Fruit fly (Drosophila melanogaster) whole organism, embryonic: ENCODE results near the gene Eno.

ENCODE experiments used
- CG10274 ChIP-seq: fragments of 200-800 bp; sonication (Bioruptor generic); optimal IDR thresholded peaks from 3 replicates; lab custom pipeline; 2017; ENCODE audit warnings: missing biosample characterization, mild to moderate bottlenecking, missing genetic modification characterization
- CG10321 ChIP-seq: fragments of 200-800 bp; sonication (Bioruptor generic); IDR thresholded peaks from 2 replicates; pipeline ENCODE4 v1.3.6; 2022; ENCODE audit warnings: missing biosample characterization, missing genetic modification characterization
- CG11085 ChIP-seq: fragments of 200-800 bp; sonication (Bioruptor generic); IDR thresholded peaks from 2 replicates; pipeline ENCODE4 v1.3.6; 2022; ENCODE audit warnings: missing biosample characterization, missing genetic modification characterization
- CG12659 ChIP-seq: fragments of 200-800 bp; sonication (Bioruptor generic); optimal IDR thresholded peaks from 3 replicates; lab custom pipeline; 2017; ENCODE audit warnings: mild to moderate bottlenecking, missing biosample characterization, missing genetic modification reagents, missing genetic modification characterization
- CG13296 ChIP-seq: fragments of 200-800 bp; sonication (Bioruptor generic); optimal IDR thresholded peaks from 3 replicates; lab custom pipeline; 2018; ENCODE audit warnings: missing biosample characterization, mild to moderate bottlenecking, missing genetic modification characterization
- CG14710 ChIP-seq: fragments of 200-800 bp; sonication (Bioruptor generic); optimal IDR thresholded peaks from 3 replicates; lab custom pipeline; 2019; ENCODE audit warnings: missing biosample characterization, mild to moderate bottlenecking, missing genetic modification characterization, moderate library complexity
- CG15696 ChIP-seq: fragments of 200-800 bp; sonication (Bioruptor generic); optimal IDR thresholded peaks from 2 replicates; lab custom pipeline; 2019; ENCODE audit warnings: missing biosample characterization, mild to moderate bottlenecking, missing genetic modification characterization, moderate library complexity
- CG1603 ChIP-seq: fragments of 200-800 bp; sonication (Bioruptor generic); optimal IDR thresholded peaks from 2 replicates; lab custom pipeline; 2019; ENCODE audit warnings: missing biosample characterization, mild to moderate bottlenecking, missing genetic modification characterization, moderate library complexity
- CG18476 ChIP-seq: fragments of 200-800 bp; sonication (Bioruptor generic); optimal IDR thresholded peaks from 2 replicates; lab custom pipeline; 2016; ENCODE audit warnings: missing biosample characterization, mild to moderate bottlenecking, missing genetic modification characterization
- CG2116 ChIP-seq: fragments of 200-800 bp; sonication (Bioruptor generic); optimal IDR thresholded peaks from 3 replicates; lab custom pipeline; 2018; ENCODE audit warnings: missing biosample characterization, mild to moderate bottlenecking, missing genetic modification characterization
- CG2129 ChIP-seq: fragments of 200-800 bp; sonication (Bioruptor generic); IDR thresholded peaks from 2 replicates; pipeline ENCODE4 v1.3.6; 2022; ENCODE audit warnings: missing biosample characterization, missing genetic modification characterization; ENCODE audit not compliant: partially characterized antibody
- CG2712 ChIP-seq: fragments of 200-800 bp; optimal IDR thresholded peaks from 3 replicates; lab custom pipeline; 2019; ENCODE audit warnings: missing biosample characterization, mild to moderate bottlenecking, missing genetic modification characterization, moderate library complexity
- CG4328 ChIP-seq: fragments of 200-800 bp; sonication (Bioruptor generic); optimal IDR thresholded peaks from 3 replicates; lab custom pipeline; 2017; ENCODE audit warnings: missing biosample characterization, missing genetic modification reagents, missing genetic modification characterization
- CG7928 ChIP-seq: fragments of 200-800 bp; sonication (Bioruptor generic); optimal IDR thresholded peaks from 2 replicates; lab custom pipeline; 2017; ENCODE audit warnings: missing biosample characterization, mild to moderate bottlenecking, missing genetic modification characterization
- Dip3 ChIP-seq: fragments of 200-800 bp; sonication (Bioruptor generic); optimal IDR thresholded peaks from 3 replicates; lab custom pipeline; 2016; ENCODE audit warnings: missing biosample characterization, missing genetic modification characterization
- Dp ChIP-seq: fragments of 200-800 bp; sonication (Bioruptor generic); optimal IDR thresholded peaks from 2 replicates; lab custom pipeline; 2018; ENCODE audit warnings: missing biosample characterization, mild to moderate bottlenecking, missing genetic modification characterization, moderate library complexity
- E2f2 ChIP-seq: fragments of 200-800 bp; sonication (Bioruptor generic); IDR thresholded peaks from 2 replicates; pipeline ENCODE4 v1.3.6; 2022; ENCODE audit warnings: missing biosample characterization, missing genetic modification characterization
- Eip74EF ChIP-seq, 2 experiments: fragments of 200-800 bp in 1 of 2; fragments of >200 bp in 1 of 2; sonication (Bioruptor generic) in 1 of 2; optimal IDR thresholded peaks; 2 replicates each; lab custom pipeline; 2017 to 2019; ENCODE audit warnings: missing biosample characterization in 2 of 2, missing genetic modification characterization in 2 of 2, mild to moderate bottlenecking in 1 of 2, moderate library complexity in 1 of 2
- Fer1 ChIP-seq: fragments of 200-800 bp; sonication (Bioruptor generic); optimal IDR thresholded peaks from 2 replicates; lab custom pipeline; 2017; ENCODE audit warnings: missing biosample characterization, mild to moderate bottlenecking, missing genetic modification characterization
- Hmr ChIP-seq: fragments of 200-800 bp; sonication (Bioruptor generic); optimal IDR thresholded peaks from 3 replicates; lab custom pipeline; 2017; ENCODE audit warnings: mild to moderate bottlenecking, missing biosample characterization, missing genetic modification reagents, missing genetic modification characterization
- MBD-R2 ChIP-seq: fragments of 200-800 bp; sonication (Bioruptor generic); IDR thresholded peaks from 2 replicates; pipeline ENCODE4 v1.3.6; 2022; ENCODE audit warnings: missing biosample characterization, missing genetic modification characterization
- MTF-1 ChIP-seq: fragments of 200-800 bp; sonication (Bioruptor generic); optimal IDR thresholded peaks from 2 replicates; lab custom pipeline; 2018; ENCODE audit warnings: missing biosample characterization, mild to moderate bottlenecking, missing genetic modification characterization, borderline replicate concordance
- Med ChIP-seq: fragments of 200-800 bp; sonication (Bioruptor generic); peaks from one replicate; lab custom pipeline; 2016; ENCODE audit warnings: missing biosample characterization, missing genetic modification characterization, mild to moderate bottlenecking, inconsistent platforms, moderate library complexity
- ase ChIP-seq: fragments of 200-800 bp; sonication (Bioruptor generic); IDR thresholded peaks from 3 replicates; pipeline ENCODE4 v1.3.6; 2022; ENCODE audit warnings: missing biosample characterization, missing genetic modification characterization
- bsh ChIP-seq, 2 experiments: fragments of 200-800 bp; sonication (Bioruptor generic); optimal IDR thresholded peaks; 2 replicates each; lab custom pipeline; 2017 to 2018; ENCODE audit warnings: mild to moderate bottlenecking in 2 of 2, missing biosample characterization in 2 of 2, missing genetic modification characterization in 2 of 2, moderate library complexity in 1 of 2
- cad ChIP-seq: fragments of >200 bp; optimal IDR thresholded peaks from 2 replicates; lab custom pipeline; 2017; ENCODE audit warnings: missing biosample characterization, missing genetic modification characterization
- cg ChIP-seq: fragments of 200-800 bp; sonication (Bioruptor generic); optimal IDR thresholded peaks from 3 replicates; lab custom pipeline; 2019; ENCODE audit warnings: missing biosample characterization, mild to moderate bottlenecking, missing genetic modification characterization, moderate library complexity
- chinmo ChIP-seq: fragments of 200-800 bp; sonication (Bioruptor generic); IDR thresholded peaks from 4 replicates; pipeline ENCODE4 v1.3.6; 2022; ENCODE audit warnings: missing biosample characterization, missing genetic modification characterization; ENCODE audit not compliant: partially characterized antibody
- dan ChIP-seq: fragments of 200-800 bp; sonication (Bioruptor generic); IDR thresholded peaks from 2 replicates; pipeline ENCODE4 v1.3.6; 2022; ENCODE audit warnings: missing biosample characterization, missing genetic modification characterization
- dm ChIP-seq: fragments of 200-800 bp; sonication (Bioruptor generic); optimal IDR thresholded peaks from 3 replicates; lab custom pipeline; 2016; ENCODE audit warnings: missing biosample characterization, missing genetic modification characterization
- fd96Cb ChIP-seq: fragments of 200-800 bp; sonication (Bioruptor generic); optimal IDR thresholded peaks from 2 replicates; lab custom pipeline; 2018; ENCODE audit warnings: missing biosample characterization, mild to moderate bottlenecking, missing genetic modification characterization, moderate library complexity
- hkb ChIP-seq, 2 experiments: fragments of 200-800 bp in 1 of 2; fragments of >200 bp in 1 of 2; sonication (Bioruptor generic) in 1 of 2; IDR thresholded peaks in 1 of 2; optimal IDR thresholded peaks in 1 of 2; 2 replicates each; pipeline versions ENCODE4 v1.3.6 to Lab custom; 2017 to 2022; ENCODE audit warnings: missing biosample characterization in 1 of 2, missing genetic modification characterization in 1 of 2
- kah ChIP-seq: fragments of 200-800 bp; sonication (Bioruptor generic); optimal IDR thresholded peaks from 2 replicates; lab custom pipeline; 2018; ENCODE audit warnings: missing biosample characterization, mild to moderate bottlenecking, missing genetic modification characterization
- pfk ChIP-seq: fragments of 200-800 bp; sonication (Bioruptor generic); optimal IDR thresholded peaks from 2 replicates; lab custom pipeline; 2018; ENCODE audit warnings: missing biosample characterization, mild to moderate bottlenecking, missing genetic modification characterization, moderate library complexity
- pzg ChIP-seq: fragments of 200-800 bp; sonication (Bioruptor generic); optimal IDR thresholded peaks from 3 replicates; lab custom pipeline; 2018; ENCODE audit warnings: missing biosample characterization, mild to moderate bottlenecking, missing genetic modification characterization, moderate library complexity
- ranshi ChIP-seq: fragments of 200-800 bp; sonication (Bioruptor generic); IDR thresholded peaks from 2 replicates; pipeline ENCODE4 v1.3.6; 2022; ENCODE audit warnings: missing biosample characterization, missing genetic modification characterization
- run ChIP-seq: fragments of 200-800 bp; sonication (Bioruptor generic); optimal IDR thresholded peaks from 3 replicates; lab custom pipeline; 2018; ENCODE audit warnings: missing biosample characterization, mild to moderate bottlenecking, missing genetic modification characterization
- scrt ChIP-seq: fragments of 200-800 bp; sonication (Bioruptor generic); optimal IDR thresholded peaks from 2 replicates; lab custom pipeline; 2018; ENCODE audit warnings: missing biosample characterization, mild to moderate bottlenecking, missing genetic modification characterization, moderate library complexity
- slbo ChIP-seq: fragments of 200-800 bp; sonication (Bioruptor generic); IDR thresholded peaks from 2 replicates; pipeline ENCODE4 v1.3.6; 2022; ENCODE audit warnings: missing biosample characterization, missing genetic modification characterization
- sna ChIP-seq: fragments of 200-800 bp; sonication (Bioruptor generic); IDR thresholded peaks from 2 replicates; pipeline ENCODE4 v1.3.6; 2022; ENCODE audit warnings: missing biosample characterization, missing genetic modification characterization; ENCODE audit not compliant: partially characterized antibody
- stwl ChIP-seq: fragments of 200-800 bp; sonication (Bioruptor generic); optimal IDR thresholded peaks from 3 replicates; lab custom pipeline; 2018; ENCODE audit warnings: missing biosample characterization, mild to moderate bottlenecking, missing genetic modification characterization, moderate library complexity
- trem ChIP-seq: fragments of 200-800 bp; optimal IDR thresholded peaks from 3 replicates; lab custom pipeline; 2019; ENCODE audit warnings: missing biosample characterization, mild to moderate bottlenecking, missing genetic modification characterization, moderate library complexity
- twi ChIP-seq: fragments of 200-800 bp; optimal IDR thresholded peaks from 2 replicates; lab custom pipeline; 2019; ENCODE audit warnings: missing biosample characterization, mild to moderate bottlenecking, missing genetic modification characterization, moderate library complexity
- unc-4 ChIP-seq: fragments of 200-800 bp; sonication (Bioruptor generic); IDR thresholded peaks from 2 replicates; pipeline ENCODE4 v1.3.6; 2022; ENCODE audit warnings: missing biosample characterization, missing genetic modification characterization; ENCODE audit not compliant: partially characterized antibody
- zf30C ChIP-seq: fragments of 200-800 bp; sonication (Bioruptor generic); optimal IDR thresholded peaks from 3 replicates; lab custom pipeline; 2018; ENCODE audit warnings: missing biosample characterization, mild to moderate bottlenecking, missing genetic modification characterization
- zfh1 ChIP-seq: fragments of 200-800 bp; sonication (Bioruptor generic); IDR thresholded peaks from 3 replicates; pipeline ENCODE4 v1.3.6; 2022; ENCODE audit warnings: missing biosample characterization, missing genetic modification characterization

Eno gene

DNA sequence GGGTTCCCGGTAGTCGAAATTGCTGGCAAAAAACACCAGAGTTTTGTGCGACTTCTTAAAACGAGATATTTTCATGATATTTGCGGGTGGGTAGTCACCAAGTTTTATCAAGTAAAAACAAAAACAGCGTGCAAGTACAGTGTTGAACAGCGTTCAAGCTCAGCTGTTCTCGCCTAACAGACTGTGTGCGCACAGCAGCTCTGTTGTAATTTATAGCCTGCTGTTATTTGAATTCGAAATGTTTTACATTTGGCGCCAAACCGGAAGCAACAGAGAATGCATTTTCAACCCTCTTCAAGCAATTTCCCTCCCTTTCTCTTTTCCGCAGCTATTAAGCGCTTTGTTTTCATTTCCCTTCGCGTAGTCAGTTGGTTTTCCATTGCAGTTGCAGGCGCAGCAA lies 2.8 kb upstream of the Eno start, which contains the start of the genes CG17652 and CG17646 (continued):
- 0 out of 2 replicates have a peak, but pooled peaks have one; percentile 25 for TF ChIP-seq unc-4
- no peak for TF ChIP-seq CG10321
- TF ChIP-seq scrt (GFP tag; lab: Kevin White, UChicago), result peak; percentile 77
- peak; percentile 13 for TF ChIP-seq CG2712 (tag; lab: Kevin White, UChicago)
- TF ChIP-seq Eip74EF (GFP tag; optimal IDR thresholded peaks at IDR 0.05; lab: Kevin White, UChicago), result peak in 1 of 2 experiments; percentile 64
- TF ChIP-seq ase (GFP tag; lab: Robert Waterston, UW), result no peak
- 0 out of 2 replicates have a peak, but pooled peaks have one; percentile 25 for TF ChIP-seq sna
- no peak for TF ChIP-seq ranshi (GFP tag; lab: Robert Waterston, UW)
- TF ChIP-seq Fer1 (GFP tag; lab: Kevin White, UChicago), result peak; percentile 31
- TF ChIP-seq CG1603 (tag; lab: Kevin White, UChicago), result peak; percentile 61
- 0 out of 3 replicates have a peak, but pooled peaks have one; percentile 31 for TF ChIP-seq zfh1 (GFP tag; lab: Robert Waterston, UW)
- 0 out of 4 replicates have a peak, but pooled peaks have one; percentile 25 for TF ChIP-seq chinmo (GFP tag; lab: Robert Waterston, UW)
- TF ChIP-seq hkb (optimal IDR thresholded peaks at IDR 0.05; lab: Kevin White, UChicago), result peak; percentile 30
- no peak for TF ChIP-seq hkb (GFP tag; IDR thresholded peaks at IDR 0.05; lab: Robert Waterston, UW)
- peak; percentile 22 for TF ChIP-seq dm
- TF ChIP-seq CG14710 (tag; lab: Kevin White, UChicago), result peak; percentile 11
- no peak for TF ChIP-seq dan (GFP tag; lab: Robert Waterston, UW)
- TF ChIP-seq CG12659, result peak; percentile 6
- peak; percentile 71 for TF ChIP-seq MBD-R2 (GFP tag; lab: Robert Waterston, UW)
- TF ChIP-seq pfk (GFP tag; lab: Kevin White, UChicago), result no peak
- no peak for TF ChIP-seq CG11085 (GFP tag; lab: Robert Waterston, UW)
- peak; percentile 75 for TF ChIP-seq Dp (GFP tag; lab: Kevin White, UChicago)
- peak; percentile 46 for TF ChIP-seq trem
- peak; percentile 33 for TF ChIP-seq stwl (tag; lab: Kevin White, UChicago)
- peak; percentile 40 for TF ChIP-seq kah (GFP tag; lab: Kevin White, UChicago)
- no peak for TF ChIP-seq run (tag; lab: Kevin White, UChicago)
- TF ChIP-seq fd96Cb, result no peak
- peak; percentile 74 for TF ChIP-seq Med
- TF ChIP-seq MTF-1 (GFP tag; lab: Kevin White, UChicago), result peak; percentile 3
- peak in 1 of 2 experiments; percentile 2 for TF ChIP-seq bsh (GFP tag; optimal IDR thresholded peaks at IDR 0.05; lab: Kevin White, UChicago)
- TF ChIP-seq, all 482 proteins: peak for 48

DNA sequence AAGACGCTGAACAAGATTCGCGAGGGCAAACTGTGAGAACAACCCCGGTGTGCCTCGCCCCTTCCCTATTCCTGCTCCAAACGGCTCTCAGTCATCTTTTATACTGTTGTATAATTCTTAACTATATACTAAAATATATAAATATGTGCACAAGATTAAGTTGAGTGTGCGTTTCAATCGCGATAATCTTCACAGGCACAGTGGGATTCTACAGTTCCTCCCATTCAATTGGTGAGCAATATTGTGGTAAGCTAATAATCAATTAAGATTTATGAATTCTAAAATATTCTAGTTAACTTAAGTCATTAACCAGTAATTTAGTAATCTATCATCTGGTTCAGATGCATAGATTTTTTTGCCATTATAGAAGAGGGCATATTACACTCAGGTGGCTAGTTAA lies 1.5 kb upstream of the Eno start:
- TF ChIP-seq Hmr (GFP tag; lab: Kevin White, UChicago) (peak; percentile 21), twi (tag; lab: Kevin White, UChicago) (no peak)
- TF ChIP-seq, all 482 proteins: peak for 1

DNA sequence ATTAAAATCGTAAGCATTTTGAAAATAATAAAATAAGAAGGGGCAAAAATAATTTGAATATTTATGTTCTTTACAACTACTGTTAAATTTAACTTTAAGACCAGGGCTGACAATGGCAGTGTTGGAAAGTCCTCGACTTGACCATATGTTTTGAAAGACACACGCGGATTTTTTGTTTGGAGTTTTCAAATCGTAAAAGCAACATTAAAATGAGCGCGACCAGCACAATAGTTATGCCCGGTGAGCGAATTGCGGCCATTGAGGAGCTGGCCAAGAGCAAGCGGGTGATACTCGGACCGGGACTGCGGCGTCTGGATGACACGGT lies 854 bp downstream of the Eno start, which contains the start of gene Rrp40:
Rrp40 (plus strand) TSS at position 113 of the 325 bp plus-strand sequence.
- TF ChIP-seq cg (GFP tag; lab: Kevin White, UChicago) (peak; percentile 49), CG18476 (GFP tag; lab: Kevin White, UChicago) (no peak), CG14710 (tag; lab: Kevin White, UChicago) (peak; percentile 4), Eip74EF (GFP tag; optimal IDR thresholded peaks at IDR 0.05; lab: Kevin White, UChicago) (no peak), zf30C (GFP tag; lab: Kevin White, UChicago) (no peak), CG4328 (GFP tag; lab: Kevin White, UChicago) (no peak), CG7928 (GFP tag; lab: Kevin White, UChicago) (peak; percentile 91), CG1603 (tag; lab: Kevin White, UChicago) (peak; percentile 33), pzg (GFP tag; lab: Kevin White, UChicago) (peak; percentile 60), CG2129 (no peak), slbo (GFP tag; lab: Robert Waterston, UW) (peak; percentile 17; the same call in 1 of the 2 replicates), Dip3 (GFP tag; lab: Kevin White, UChicago) (no peak), E2f2 (GFP tag; lab: Robert Waterston, UW) (peak; percentile 85), CG15696 (tag; lab: Kevin White, UChicago) (no peak), CG10274 (GFP tag; lab: Kevin White, UChicago) (no peak), CG13296 (GFP tag; lab: Kevin White, UChicago) (no peak), cad (no peak), CG2116 (GFP tag; lab: Kevin White, UChicago) (no peak), CG12659 (peak; percentile 38)
